Fruit fly (Drosophila melanogaster) whole organism, wandering third instar larva: ENCODE data around the gene CG15212.

Source experiments
- CG32264 ChIP-seq: fragments of 200-800 bp; sonication (Bioruptor generic); optimal IDR thresholded peaks from 2 replicates; lab custom pipeline; 2016; ENCODE audit warnings: missing biosample characterization, missing genetic modification characterization
- CG9705 ChIP-seq: fragments of 200-800 bp; sonication (Bioruptor generic); optimal IDR thresholded peaks from 2 replicates; lab custom pipeline; 2018; ENCODE audit warnings: missing biosample characterization, mild to moderate bottlenecking, missing genetic modification characterization
- CrebA ChIP-seq: fragments of 200-800 bp; sonication (Bioruptor generic); optimal IDR thresholded peaks from 2 replicates; lab custom pipeline; 2016; ENCODE audit warnings: missing biosample characterization, mild to moderate bottlenecking, missing genetic modification characterization, borderline replicate concordance
- Dfd ChIP-seq: fragments of >200 bp; optimal IDR thresholded peaks from 2 replicates; lab custom pipeline; 2017; ENCODE audit warnings: missing biosample characterization, missing genetic modification characterization
- Dif ChIP-seq: fragments of 200-275, 200-300 bp; sonication (Bioruptor generic); optimal IDR thresholded peaks from 2 replicates; lab custom pipeline; 2018; ENCODE audit warnings: missing biosample characterization, missing genetic modification characterization; ENCODE audit not compliant: partially characterized antibody
- GATAd ChIP-seq: sonication (Bioruptor generic); optimal IDR thresholded peaks from 2 replicates; lab custom pipeline; 2016; ENCODE audit warnings: missing biosample characterization, missing genetic modification characterization
- HLH106 ChIP-seq: fragments of 200-800 bp; optimal IDR thresholded peaks from 3 replicates; lab custom pipeline; 2019; ENCODE audit warnings: missing biosample characterization, mild to moderate bottlenecking, missing genetic modification characterization, moderate library complexity
- Hnf4 ChIP-seq: fragments of 200-800 bp; sonication (Bioruptor generic); optimal IDR thresholded peaks from 2 replicates; lab custom pipeline; 2016; ENCODE audit warnings: missing biosample characterization, mild to moderate bottlenecking, missing genetic modification characterization
- Hr83 ChIP-seq: fragments of 200-300 bp; sonication (Bioruptor generic); optimal IDR thresholded peaks from 2 replicates; lab custom pipeline; 2016; ENCODE audit warnings: missing biosample characterization, mild to moderate bottlenecking, missing genetic modification characterization, moderate library complexity; ENCODE audit not compliant: poor library complexity, severe bottlenecking
- Myc ChIP-seq: fragments of >200 bp; optimal IDR thresholded peaks from 2 replicates; lab custom pipeline; 2017
- OdsH ChIP-seq: fragments of 200-800 bp; sonication (Bioruptor generic); optimal IDR thresholded peaks from 2 replicates; lab custom pipeline; 2016; ENCODE audit warnings: missing biosample characterization, mild to moderate bottlenecking, missing genetic modification characterization
- Rel ChIP-seq, 2 experiments: fragments of 200-800 bp; sonication (Bioruptor generic) in 1 of 2; optimal IDR thresholded peaks; 2 replicates in 1 of 2; 3 replicates in 1 of 2; lab custom pipeline; 2016 to 2019; ENCODE audit warnings: mild to moderate bottlenecking in 2 of 2, missing biosample characterization in 2 of 2, missing genetic modification characterization in 2 of 2, moderate library complexity in 1 of 2
- Sp1 ChIP-seq: fragments of 200-800 bp; sonication (Bioruptor generic); optimal IDR thresholded peaks from 3 replicates; lab custom pipeline; 2019; ENCODE audit warnings: missing biosample characterization, mild to moderate bottlenecking, missing genetic modification characterization, moderate library complexity
- Vsx2 ChIP-seq: fragments of 200-300, 225-300 bp; sonication (Bioruptor generic); optimal IDR thresholded peaks from 2 replicates; lab custom pipeline; 2018; ENCODE audit warnings: missing biosample characterization, missing genetic modification characterization; ENCODE audit not compliant: partially characterized antibody
- br ChIP-seq: fragments of 200-800 bp; sonication (Bioruptor generic); optimal IDR thresholded peaks from 2 replicates; lab custom pipeline; 2016; ENCODE audit warnings: missing biosample characterization, missing genetic modification characterization
- brk ChIP-seq: fragments of 200-800 bp; sonication (Bioruptor generic); optimal IDR thresholded peaks from 2 replicates; lab custom pipeline; 2016; ENCODE audit warnings: missing biosample characterization, mild to moderate bottlenecking, missing genetic modification characterization
- dl ChIP-seq, 2 experiments: fragments of 175-275, 200-275 bp in 1 of 2; fragments of 200-275 bp in 1 of 2; sonication (Bioruptor generic); optimal IDR thresholded peaks; lab custom pipeline; 2018; ENCODE audit warnings: mild to moderate bottlenecking in 2 of 2, missing biosample characterization in 2 of 2, missing genetic modification characterization in 2 of 2, moderate library complexity in 2 of 2; ENCODE audit not compliant: partially characterized antibody in 2 of 2, insufficient read depth in 1 of 2
- dmrt93B ChIP-seq: fragments of 200-800 bp; sonication (Bioruptor generic); optimal IDR thresholded peaks from 2 replicates; lab custom pipeline; 2018; ENCODE audit warnings: missing biosample characterization, mild to moderate bottlenecking, missing genetic modification characterization
- dsf ChIP-seq: sonication (Bioruptor generic); optimal IDR thresholded peaks from 2 replicates; lab custom pipeline; 2016; ENCODE audit warnings: missing biosample characterization, missing genetic modification characterization, borderline replicate concordance
- ey ChIP-seq: fragments of 200-800 bp; sonication (Bioruptor generic); optimal IDR thresholded peaks from 2 replicates; lab custom pipeline; 2016; ENCODE audit warnings: missing biosample characterization, missing genetic modification characterization
- foxo ChIP-seq, 2 experiments: fragments of 200-800 bp; sonication (Bioruptor generic); optimal IDR thresholded peaks; 2 replicates in 1 of 2; 3 replicates in 1 of 2; lab custom pipeline; 2016 to 2017; ENCODE audit warnings: missing biosample characterization in 2 of 2, missing genetic modification characterization in 2 of 2
- fru ChIP-seq: fragments of 200-800 bp; sonication (Bioruptor generic); optimal IDR thresholded peaks from 3 replicates; lab custom pipeline; 2016; ENCODE audit warnings: missing biosample characterization, mild to moderate bottlenecking, missing genetic modification characterization
- h ChIP-seq: fragments of 200-800 bp; sonication (Bioruptor generic); optimal IDR thresholded peaks from 3 replicates; lab custom pipeline; 2016; ENCODE audit warnings: missing biosample characterization, mild to moderate bottlenecking, missing genetic modification characterization
- jim ChIP-seq: fragments of 175-275, 200-325 bp; sonication (Bioruptor generic); optimal IDR thresholded peaks from 2 replicates; lab custom pipeline; 2016; ENCODE audit warnings: missing biosample characterization, mild to moderate bottlenecking, missing genetic modification characterization
- psq ChIP-seq: fragments of 200-800 bp; sonication (Bioruptor generic); optimal IDR thresholded peaks from 3 replicates; lab custom pipeline; 2017; ENCODE audit warnings: missing biosample characterization, mild to moderate bottlenecking, missing genetic modification characterization, moderate library complexity
- rgr ChIP-seq: fragments of 200-800 bp; sonication (Bioruptor generic); optimal IDR thresholded peaks from 3 replicates; lab custom pipeline; 2016; ENCODE audit warnings: missing biosample characterization, mild to moderate bottlenecking, missing genetic modification characterization
- sage ChIP-seq: fragments of 200-800 bp; sonication (Bioruptor generic); optimal IDR thresholded peaks from 2 replicates; lab custom pipeline; 2016; ENCODE audit warnings: missing biosample characterization, mild to moderate bottlenecking, missing genetic modification characterization
- sv ChIP-seq: fragments of 200-800 bp; sonication (Bioruptor generic); optimal IDR thresholded peaks from 3 replicates; lab custom pipeline; 2016; ENCODE audit warnings: missing biosample characterization, missing genetic modification characterization
- tai ChIP-seq: sonication (Bioruptor generic); optimal IDR thresholded peaks from 2 replicates; lab custom pipeline; 2016; ENCODE audit warnings: missing biosample characterization, missing genetic modification characterization
- woc ChIP-seq: sonication (Bioruptor generic); optimal IDR thresholded peaks from 2 replicates; lab custom pipeline; 2016; ENCODE audit warnings: missing biosample characterization, mild to moderate bottlenecking, missing genetic modification characterization

Gene CG15212

dm6 chr3L:5139312-5139711 lies 8.0 kb downstream of the CG15212 start, which contains the start of the genes Tcs5 and CHMP2B (continued):
- TF ChIP-seq brk (no peak), psq (GFP tag; lab: Kevin White, UChicago) (peak; percentile 99), sv (peak; percentile 100), sage (GFP tag; lab: Kevin White, UChicago) (peak; percentile 99), Dif (GFP tag; lab: Kevin White, UChicago) (no peak), ey (GFP tag; lab: Kevin White, UChicago) (peak; percentile 100), CG32264 (GFP tag; lab: Kevin White, UChicago) (peak; percentile 99), Dfd (GFP tag; lab: Kevin White, UChicago) (no peak), tai (GFP tag; lab: Kevin White, UChicago) (no peak), Hnf4 (GFP tag; lab: Kevin White, UChicago) (peak; percentile 100), dsf (GFP tag; lab: Kevin White, UChicago) (peak; percentile 98), GATAd (GFP tag; lab: Kevin White, UChicago) (peak; percentile 100), jim (GFP tag; lab: Kevin White, UChicago) (peak; percentile 95), Vsx2 (no peak), Myc (lab: Kevin White, UChicago) (peak; percentile 59)

- TF ChIP-seq Rel (GFP tag; optimal IDR thresholded peaks at IDR 0.05; lab: Kevin White, UChicago) = no peak
- TF ChIP-seq Rel (tag; optimal IDR thresholded peaks at IDR 0.05; lab: Kevin White, UChicago) = no peak
- peak; percentile 22 for TF ChIP-seq Myc (lab: Kevin White, UChicago)
Observed at dm6 chr3L:5141380-5142101, 10.2 kb downstream of the CG15212 start, which contains the start of the genes Dhrs4 and Gdap1. Gene Dhrs4, minus strand, starts transcription at chr3L:5141646. Gene Gdap1, plus strand, starts transcription at chr3L:5141953.

dm6 chr3L:5145814-5146244 lies 14.5 kb downstream of the CG15212 start, which contains the start of the genes Fitm and AlaRS-m:
Gene Fitm, minus strand, starts transcription at chr3L:5146063.
Gene AlaRS-m, plus strand, starts transcription at chr3L:5146098.
- TF ChIP-seq Myc (lab: Kevin White, UChicago) (peak; percentile 58), Rel (GFP tag; optimal IDR thresholded peaks at IDR 0.05; lab: Kevin White, UChicago) (no peak), Rel (tag; optimal IDR thresholded peaks at IDR 0.05; lab: Kevin White, UChicago) (peak; percentile 32), woc (no peak), CrebA (GFP tag; lab: Kevin White, UChicago) (no peak)
- TF ChIP-seq, all 38 proteins: peak for 2

dm6 chr3L:5152354-5152806 lies 21.0 kb downstream of the CG15212 start, which contains the start of the genes Gen and Srp54k:
Gene Gen, minus strand, starts transcription at chr3L:5152376.
Gene Srp54k, plus strand, starts transcription at chr3L:5152678.
- peak; percentile 48 for TF ChIP-seq Sp1 (GFP tag; lab: Kevin White, UChicago)
- TF ChIP-seq HLH106 (tag; lab: Kevin White, UChicago) = peak; percentile 43
- no peak for TF ChIP-seq dmrt93B
- no peak for TF ChIP-seq dl (GFP tag; optimal IDR thresholded peaks at IDR 0.05; lab: Kevin White, UChicago; ENCODE audit: insufficient read depth in 1 of 2, partially characterized antibody in 2 of 2)
- TF ChIP-seq Rel (GFP tag; optimal IDR thresholded peaks at IDR 0.05; lab: Kevin White, UChicago) = no peak
- TF ChIP-seq Rel (tag; optimal IDR thresholded peaks at IDR 0.05; lab: Kevin White, UChicago) = peak; percentile 6
- peak; percentile 39 for TF ChIP-seq Dif (GFP tag; lab: Kevin White, UChicago)
- peak; percentile 100 for TF ChIP-seq Myc (lab: Kevin White, UChicago)
- no peak for TF ChIP-seq Hr83 (GFP tag; lab: Kevin White, UChicago)
- peak; percentile 7 for TF ChIP-seq sv
- peak; percentile 13 for TF ChIP-seq CG9705
- peak; percentile 1 for TF ChIP-seq psq (GFP tag; lab: Kevin White, UChicago)
- TF ChIP-seq Hnf4 (GFP tag; lab: Kevin White, UChicago) = no peak
- no peak for TF ChIP-seq rgr
- TF ChIP-seq Vsx2 = no peak
- peak; percentile 32 for TF ChIP-seq OdsH
- peak; percentile 36 for TF ChIP-seq ey (GFP tag; lab: Kevin White, UChicago)

- TF ChIP-seq CG9705 (peak; percentile 2), brk (no peak), sv (peak; percentile 74), Dfd (GFP tag; lab: Kevin White, UChicago) (no peak), foxo (GFP tag; optimal IDR thresholded peaks at IDR 0.05; lab: Kevin White, UChicago) (peak in 1 of 2 experiments; percentile 80), Myc (lab: Kevin White, UChicago) (no peak), GATAd (GFP tag; lab: Kevin White, UChicago) (no peak), ey (GFP tag; lab: Kevin White, UChicago) (peak; percentile 79), jim (GFP tag; lab: Kevin White, UChicago) (no peak), Dif (GFP tag; lab: Kevin White, UChicago) (no peak), tai (GFP tag; lab: Kevin White, UChicago) (no peak), dl (GFP tag; optimal IDR thresholded peaks at IDR 0.05; lab: Kevin White, UChicago; ENCODE audit: insufficient read depth in 1 of 2, partially characterized antibody in 2 of 2) (no peak), OdsH (peak; percentile 68), Sp1 (GFP tag; lab: Kevin White, UChicago) (peak; percentile 58), br (GFP tag; lab: Kevin White, UChicago) (peak; percentile 66), rgr (peak; percentile 72), fru (peak; percentile 77), dsf (GFP tag; lab: Kevin White, UChicago) (no peak), h (GFP tag; lab: Kevin White, UChicago) (peak; percentile 79), woc (peak; percentile 56), psq (GFP tag; lab: Kevin White, UChicago) (peak; percentile 56)
Observed at dm6 chr3L:5154917-5155613, 23.7 kb downstream of the CG15212 start.
